Fruit fly (Drosophila melanogaster) whole organism, embryonic: ENCODE results near the gene CG6041.

Experiments used
- Adf1 ChIP-seq: fragments of 200-800 bp; sonication (Bioruptor generic); IDR thresholded peaks from 2 replicates; pipeline ENCODE4 v1.3.6; 2022; ENCODE audit warnings: missing biosample characterization, missing genetic modification characterization
- BEAF-32 ChIP-seq: fragments of 200-800 bp; sonication (Bioruptor generic); optimal IDR thresholded peaks from 3 replicates; lab custom pipeline; 2017; ENCODE audit warnings: missing biosample characterization, missing genetic modification characterization, mild to moderate bottlenecking, moderate library complexity, missing genetic modification reagents
- BtbVII ChIP-seq: fragments of 200-800 bp; sonication (Bioruptor generic); optimal IDR thresholded peaks from 3 replicates; lab custom pipeline; 2017; ENCODE audit warnings: missing biosample characterization, mild to moderate bottlenecking, missing genetic modification characterization
- CG1024 ChIP-seq: fragments of 200-800 bp; sonication (Bioruptor generic); IDR thresholded peaks from 2 replicates; pipeline ENCODE4 v1.3.6; 2022; ENCODE audit warnings: missing biosample characterization, missing genetic modification characterization
- CG11398 ChIP-seq: fragments of 200-800 bp; sonication (Bioruptor generic); optimal IDR thresholded peaks from 2 replicates; lab custom pipeline; 2016; ENCODE audit warnings: missing biosample characterization, missing genetic modification characterization
- CG11695 ChIP-seq: fragments of 200-800 bp; sonication (Bioruptor generic); IDR thresholded peaks from 3 replicates; pipeline ENCODE4 v1.3.6; 2022; ENCODE audit warnings: missing biosample characterization, missing genetic modification characterization
- CG12104 ChIP-seq: fragments of 200-800 bp; sonication (Bioruptor generic); optimal IDR thresholded peaks from 3 replicates; lab custom pipeline; 2016; ENCODE audit warnings: missing biosample characterization, missing genetic modification characterization
- CG17361 ChIP-seq: fragments of 200-800 bp; sonication (Bioruptor generic); IDR thresholded peaks from 3 replicates; pipeline ENCODE4 v1.3.6; 2022; ENCODE audit warnings: missing biosample characterization, missing genetic modification characterization
- CG17802 ChIP-seq: fragments of 200-800 bp; sonication (Bioruptor generic); optimal IDR thresholded peaks from 2 replicates; lab custom pipeline; 2018; ENCODE audit warnings: missing biosample characterization, mild to moderate bottlenecking, missing genetic modification characterization, moderate library complexity
- CG1792 ChIP-seq: fragments of 200-800 bp; sonication (Bioruptor generic); optimal IDR thresholded peaks from 2 replicates; lab custom pipeline; 2016; ENCODE audit warnings: missing biosample characterization, missing genetic modification characterization
- CG18619 ChIP-seq: fragments of 200-800 bp; sonication (Bioruptor generic); optimal IDR thresholded peaks from 3 replicates; lab custom pipeline; 2017; ENCODE audit warnings: missing biosample characterization, mild to moderate bottlenecking, missing genetic modification characterization
- CG3163 ChIP-seq: fragments of 200-800 bp; sonication (Bioruptor generic); optimal IDR thresholded peaks from 3 replicates; lab custom pipeline; 2016; ENCODE audit warnings: missing biosample characterization, missing genetic modification characterization
- CG4617 ChIP-seq: fragments of 200-800 bp; sonication (Bioruptor generic); optimal IDR thresholded peaks from 3 replicates; lab custom pipeline; 2016; ENCODE audit warnings: missing biosample characterization, missing genetic modification characterization, borderline replicate concordance
- CG4730 ChIP-seq: fragments of 200-800 bp; sonication (Bioruptor generic); IDR thresholded peaks from 2 replicates; pipeline ENCODE4 v1.3.6; 2022; ENCODE audit warnings: missing biosample characterization, missing genetic modification characterization
- CG6683 ChIP-seq: fragments of 200-800 bp; sonication (Bioruptor generic); optimal IDR thresholded peaks from 2 replicates; lab custom pipeline; 2017; ENCODE audit warnings: missing biosample characterization, mild to moderate bottlenecking, missing genetic modification characterization, missing genetic modification reagents
- CG6791 ChIP-seq: fragments of 200-800 bp; sonication (Bioruptor generic); IDR thresholded peaks from 3 replicates; pipeline ENCODE4 v1.3.6; 2022; ENCODE audit warnings: missing biosample characterization, missing genetic modification characterization; ENCODE audit not compliant: partially characterized antibody
- CG7745 ChIP-seq: fragments of 200-800 bp; sonication (Bioruptor generic); optimal IDR thresholded peaks from 2 replicates; lab custom pipeline; 2018; ENCODE audit warnings: missing biosample characterization, mild to moderate bottlenecking, missing genetic modification characterization, moderate library complexity
- CG7839 ChIP-seq: fragments of 200-800 bp; sonication (Bioruptor generic); optimal IDR thresholded peaks from 3 replicates; lab custom pipeline; 2018; ENCODE audit warnings: missing biosample characterization, mild to moderate bottlenecking, missing genetic modification characterization, moderate library complexity
- CG9437 ChIP-seq: fragments of 200-800 bp; sonication (Bioruptor generic); optimal IDR thresholded peaks from 2 replicates; lab custom pipeline; 2018; ENCODE audit warnings: missing biosample characterization, mild to moderate bottlenecking, missing genetic modification characterization
- Doc2 ChIP-seq: fragments of 200-800 bp; sonication (Bioruptor generic); IDR thresholded peaks from 2 replicates; pipeline ENCODE4 v1.3.6; 2022; ENCODE audit warnings: missing biosample characterization, missing genetic modification characterization
- Drgx ChIP-seq: fragments of 200-800 bp; sonication (Bioruptor generic); IDR thresholded peaks from 2 replicates; pipeline ENCODE4 v1.3.6; 2022; ENCODE audit warnings: missing biosample characterization, missing genetic modification characterization
- Hr3 ChIP-seq: fragments of 200-800 bp; sonication (Bioruptor generic); optimal IDR thresholded peaks from 3 replicates; lab custom pipeline; 2016; ENCODE audit warnings: missing biosample characterization, missing genetic modification characterization
- Hr39 ChIP-seq: fragments of >200 bp; optimal IDR thresholded peaks from 2 replicates; lab custom pipeline; 2017
- Kr ChIP-seq: fragments of 200-800 bp; sonication (Bioruptor generic); optimal IDR thresholded peaks from 2 replicates; lab custom pipeline; 2017; ENCODE audit warnings: missing biosample characterization, mild to moderate bottlenecking, missing genetic modification characterization
- Mad ChIP-seq: fragments of 200-800 bp; sonication (Bioruptor generic); optimal IDR thresholded peaks from 2 replicates; lab custom pipeline; 2016; ENCODE audit warnings: missing biosample characterization, missing genetic modification characterization
- Max ChIP-seq: fragments of 200-800 bp; sonication (Bioruptor generic); optimal IDR thresholded peaks from 2 replicates; lab custom pipeline; 2016; ENCODE audit warnings: missing biosample characterization, mild to moderate bottlenecking, missing genetic modification characterization
- Med ChIP-seq: fragments of 200-800 bp; sonication (Bioruptor generic); peaks from one replicate; lab custom pipeline; 2016; ENCODE audit warnings: missing biosample characterization, missing genetic modification characterization, mild to moderate bottlenecking, inconsistent platforms, moderate library complexity
- Mes4 ChIP-seq: fragments of 200-800 bp; sonication (Bioruptor generic); optimal IDR thresholded peaks from 2 replicates; lab custom pipeline; 2016; ENCODE audit warnings: missing biosample characterization, missing genetic modification characterization
- NFAT ChIP-seq: fragments of 200-800 bp; sonication (Bioruptor generic); IDR thresholded peaks from 2 replicates; pipeline ENCODE4 v1.3.6; 2022; ENCODE audit warnings: missing biosample characterization, missing genetic modification characterization
- Optix ChIP-seq: fragments of 200-800 bp; sonication (Bioruptor generic); IDR thresholded peaks from 3 replicates; pipeline ENCODE4 v1.3.6; 2022; ENCODE audit warnings: missing biosample characterization, missing genetic modification characterization
- Sry-δ ChIP-seq: fragments of 200-800 bp; sonication (Bioruptor generic); optimal IDR thresholded peaks from 2 replicates; lab custom pipeline; 2016; ENCODE audit warnings: missing biosample characterization, missing genetic modification characterization
- ash1 ChIP-seq: fragments of 200-800 bp; sonication (Bioruptor generic); optimal IDR thresholded peaks from 2 replicates; lab custom pipeline; 2018; ENCODE audit warnings: missing biosample characterization, mild to moderate bottlenecking, missing genetic modification characterization
- bigmax ChIP-seq: fragments of 200-800 bp; sonication (Bioruptor generic); optimal IDR thresholded peaks from 2 replicates; lab custom pipeline; 2018; ENCODE audit warnings: missing biosample characterization, mild to moderate bottlenecking, missing genetic modification characterization
- btn ChIP-seq: fragments of 200-800 bp; sonication (Bioruptor generic); optimal IDR thresholded peaks from 2 replicates; lab custom pipeline; 2016; ENCODE audit warnings: missing biosample characterization, missing genetic modification characterization
- cato ChIP-seq: fragments of 200-800 bp; sonication (Bioruptor generic); optimal IDR thresholded peaks from 2 replicates; lab custom pipeline; 2016; ENCODE audit warnings: missing biosample characterization, missing genetic modification characterization, borderline replicate concordance
- crol ChIP-seq: fragments of 200-800 bp; sonication (Bioruptor generic); IDR thresholded peaks from 2 replicates; pipeline ENCODE4 v1.3.6; 2022; ENCODE audit warnings: missing biosample characterization, missing genetic modification characterization
- esg ChIP-seq: fragments of 200-800 bp; sonication (Bioruptor generic); conservative IDR thresholded peaks from 2 replicates; pipeline ENCODE4 v1.3.6; 2022; ENCODE audit warnings: missing biosample characterization, missing genetic modification characterization
- gce ChIP-seq: fragments of 200-800 bp; sonication (Bioruptor generic); IDR thresholded peaks from 3 replicates; pipeline ENCODE4 v1.3.6; 2022; ENCODE audit warnings: missing biosample characterization, missing genetic modification characterization
- gcm2 ChIP-seq: fragments of 200-800 bp; sonication (Bioruptor generic); optimal IDR thresholded peaks from 2 replicates; lab custom pipeline; 2016; ENCODE audit warnings: missing biosample characterization, missing genetic modification characterization
- gsb ChIP-seq: fragments of 200-800 bp; sonication (Bioruptor generic); IDR thresholded peaks from 2 replicates; pipeline ENCODE4 v1.3.6; 2022; ENCODE audit warnings: missing biosample characterization, missing genetic modification characterization
- her ChIP-seq: fragments of 200-800 bp; sonication (Bioruptor generic); optimal IDR thresholded peaks from 2 replicates; lab custom pipeline; 2016; ENCODE audit warnings: missing biosample characterization, missing genetic modification characterization
- kni ChIP-seq: fragments of 200-800 bp; sonication (Bioruptor generic); optimal IDR thresholded peaks from 3 replicates; lab custom pipeline; 2017; ENCODE audit warnings: mild to moderate bottlenecking, missing biosample characterization, missing genetic modification reagents, missing genetic modification characterization
- pb ChIP-seq: fragments of 200-800 bp; sonication (Bioruptor generic); optimal IDR thresholded peaks from 3 replicates; lab custom pipeline; 2016; ENCODE audit warnings: missing biosample characterization, missing genetic modification characterization
- repo ChIP-seq: fragments of 200-800 bp; sonication (Bioruptor generic); optimal IDR thresholded peaks from 2 replicates; lab custom pipeline; 2016; ENCODE audit warnings: missing biosample characterization, missing genetic modification characterization
- run ChIP-seq: fragments of 200-800 bp; sonication (Bioruptor generic); optimal IDR thresholded peaks from 3 replicates; lab custom pipeline; 2018; ENCODE audit warnings: missing biosample characterization, mild to moderate bottlenecking, missing genetic modification characterization
- schlank ChIP-seq: fragments of 200-800 bp; sonication (Bioruptor generic); optimal IDR thresholded peaks from 2 replicates; lab custom pipeline; 2018; ENCODE audit warnings: missing biosample characterization, mild to moderate bottlenecking, missing genetic modification characterization
- sens-2 ChIP-seq: fragments of 200-800 bp; sonication (Bioruptor generic); IDR thresholded peaks from 2 replicates; pipeline ENCODE4 v1.3.6; 2022; ENCODE audit warnings: missing biosample characterization, missing genetic modification characterization
- slou ChIP-seq: fragments of 200-800 bp; sonication (Bioruptor generic); optimal IDR thresholded peaks from 3 replicates; lab custom pipeline; 2016; ENCODE audit warnings: missing biosample characterization, missing genetic modification characterization
- usp ChIP-seq: fragments of >200 bp; optimal IDR thresholded peaks from 2 replicates; lab custom pipeline; 2017; ENCODE audit warnings: missing biosample characterization, missing genetic modification characterization
- vfl ChIP-seq: fragments of 200-800 bp; sonication (Bioruptor generic); optimal IDR thresholded peaks from 2 replicates; lab custom pipeline; 2016; ENCODE audit warnings: missing biosample characterization, missing genetic modification characterization

CG6041 gene

DNA sequence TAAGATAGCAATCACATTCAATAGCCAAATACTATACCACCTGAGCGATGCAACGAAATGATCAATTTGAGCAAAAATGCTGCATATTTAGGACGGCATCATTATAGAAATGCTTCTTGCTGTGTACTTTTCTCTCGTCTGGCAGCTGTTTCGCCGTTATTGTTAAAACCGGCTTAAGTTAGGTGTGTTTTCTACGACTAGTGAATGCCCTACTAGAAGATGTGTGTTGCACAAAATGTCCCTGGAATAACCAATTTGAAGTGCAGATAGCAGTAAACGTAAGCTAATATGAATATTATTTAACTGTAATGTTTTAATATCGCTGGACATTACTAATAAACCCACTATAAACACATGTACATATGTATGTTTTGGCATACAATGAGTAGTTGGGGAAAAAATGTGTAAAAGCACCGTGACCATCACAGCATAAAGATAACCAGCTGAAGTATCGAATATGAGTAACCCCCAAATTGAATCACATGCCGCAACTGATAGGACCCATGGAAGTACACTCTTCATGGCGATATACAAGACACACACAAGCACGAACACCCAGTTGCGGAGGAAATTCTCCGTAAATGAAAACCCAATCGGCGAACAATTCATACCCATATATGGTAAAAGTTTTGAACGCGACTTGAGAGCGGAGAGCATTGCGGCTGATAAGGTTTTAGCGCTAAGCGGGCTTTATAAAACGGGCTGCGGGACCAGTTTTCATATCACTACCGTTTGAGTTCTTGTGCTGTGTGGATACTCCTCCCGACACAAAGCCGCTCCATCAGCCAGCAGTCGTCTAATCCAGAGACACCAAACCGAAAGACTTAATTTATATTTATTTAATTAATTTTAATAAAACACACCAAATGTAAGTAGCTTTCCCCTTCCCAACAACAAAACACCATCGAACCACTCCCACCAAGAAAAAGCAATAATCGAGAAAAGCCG is 47.5 kb upstream of the CG6041 start, which contains the start of gene Act5C (continued):
- peak; percentile 94 for TF ChIP-seq CG11398 (GFP tag; lab: Kevin White, UChicago)
- peak; percentile 86 for TF ChIP-seq CG9437
- TF ChIP-seq vfl (GFP tag; lab: Kevin White, UChicago): peak; percentile 79
- TF ChIP-seq Max: peak; percentile 91
- TF ChIP-seq crol: peak; percentile 68
- TF ChIP-seq CG6683 (GFP tag; lab: Kevin White, UChicago): peak; percentile 83
- TF ChIP-seq Drgx: peak; percentile 96
- peak; percentile 90 for TF ChIP-seq gcm2 (GFP tag; lab: Kevin White, UChicago)
- peak; percentile 92 for TF ChIP-seq her
- peak; percentile 73 for TF ChIP-seq kni (GFP tag; lab: Kevin White, UChicago)
- TF ChIP-seq repo (GFP tag; lab: Kevin White, UChicago): peak; percentile 95
- TF ChIP-seq CG3163 (GFP tag; lab: Kevin White, UChicago): peak; percentile 82
- peak; percentile 79 for TF ChIP-seq CG7745 (tag; lab: Kevin White, UChicago)
- no peak for TF ChIP-seq Doc2
- TF ChIP-seq CG1024 (GFP tag; lab: Robert Waterston, UW): peak; percentile 83
- peak; percentile 82 for TF ChIP-seq CG12104 (GFP tag; lab: Kevin White, UChicago)
- TF ChIP-seq run: peak; percentile 86
- peak; percentile 92 for TF ChIP-seq CG1792 (GFP tag; lab: Kevin White, UChicago)
- TF ChIP-seq Adf1 (GFP tag; lab: Robert Waterston, UW): peak; percentile 58
- peak; percentile 86 for TF ChIP-seq gsb (GFP tag; lab: Robert Waterston, UW)
- TF ChIP-seq Med (GFP tag; lab: Kevin White, UChicago): peak; percentile 99
- peak; percentile 88 for TF ChIP-seq CG4730 (GFP tag; lab: Robert Waterston, UW)
- TF ChIP-seq gce (GFP tag; lab: Robert Waterston, UW): peak; percentile 91
- peak; percentile 69 for TF ChIP-seq Kr (GFP tag; lab: Kevin White, UChicago)
- TF ChIP-seq Hr3 (GFP tag; lab: Kevin White, UChicago): peak; percentile 93
- peak; percentile 1 for TF ChIP-seq BEAF-32 (GFP tag; lab: Kevin White, UChicago)
- TF ChIP-seq usp (GFP tag; lab: Kevin White, UChicago): no peak
- TF ChIP-seq schlank (tag; lab: Kevin White, UChicago): peak; percentile 85
- peak; percentile 84 for TF ChIP-seq esg
- peak; percentile 61 for TF ChIP-seq Sry-δ (GFP tag; lab: Kevin White, UChicago)
- TF ChIP-seq CG17802: peak; percentile 88
- TF ChIP-seq cato (GFP tag; lab: Kevin White, UChicago): peak; percentile 80
- TF ChIP-seq CG4617 (GFP tag; lab: Kevin White, UChicago): peak; percentile 83
- TF ChIP-seq NFAT (GFP tag; lab: Robert Waterston, UW): peak; percentile 89
- TF ChIP-seq CG18619: peak; percentile 90
- peak; percentile 92 for TF ChIP-seq btn
- no peak for TF ChIP-seq Hr39 (lab: Kevin White, UChicago)
- peak; percentile 97 for TF ChIP-seq CG17361 (GFP tag; lab: Robert Waterston, UW)
- peak; percentile 87 for TF ChIP-seq BtbVII (GFP tag; lab: Kevin White, UChicago)
- TF ChIP-seq CG11695 (GFP tag; lab: Robert Waterston, UW): peak; percentile 90
- TF ChIP-seq sens-2 (GFP tag; lab: Robert Waterston, UW): peak; percentile 87
- TF ChIP-seq bigmax (GFP tag; lab: Kevin White, UChicago): no peak
- peak; percentile 9 for TF ChIP-seq ash1 (GFP tag; lab: Kevin White, UChicago)
- TF ChIP-seq slou (GFP tag; lab: Kevin White, UChicago): peak; percentile 82
- peak; percentile 96 for TF ChIP-seq CG7839 (tag; lab: Kevin White, UChicago)
- TF ChIP-seq pb (GFP tag; lab: Kevin White, UChicago): peak; percentile 84
- TF ChIP-seq CG6791 (GFP tag; lab: Robert Waterston, UW): no peak; the same call in 2 of the 3 replicates
- TF ChIP-seq Mes4: peak; percentile 90
- peak; percentile 92 for TF ChIP-seq Optix (GFP tag; lab: Robert Waterston, UW)
- TF ChIP-seq Mad: peak; percentile 96
